Fruit fly (Drosophila melanogaster): ENCODE data around the gene spn-F.

Gene spn-F

dm6 chr3R:31243079-31243668 is 11.8 kb upstream of the spn-F start:
- TF ChIP-seq OdsH (GFP tag; optimal IDR thresholded peaks at IDR 0.05) (no peak), Myc (optimal IDR thresholded peaks at IDR 0.05) (no peak), Hr83 (GFP tag; optimal IDR thresholded peaks at IDR 0.05; ENCODE audit: poor library complexity, severe bottlenecking) (no peak), psq (GFP tag; optimal IDR thresholded peaks at IDR 0.05) (no peak), tai (GFP tag; optimal IDR thresholded peaks at IDR 0.05) (no peak), dmrt93B (GFP tag; optimal IDR thresholded peaks at IDR 0.05) (no peak), CG32264 (GFP tag; optimal IDR thresholded peaks at IDR 0.05) (no peak), h (GFP tag; optimal IDR thresholded peaks at IDR 0.05) (no peak), usp (GFP tag; optimal IDR thresholded peaks at IDR 0.05) (no peak)

dm6 chr3R:31245785-31246184 is 9.1 kb upstream of the spn-F start:
- TF ChIP-seq Dif (GFP tag; optimal IDR thresholded peaks at IDR 0.05; ENCODE audit: partially characterized antibody) (no peak), foxo (GFP tag; optimal IDR thresholded peaks at IDR 0.05) (no peak), pan (optimal IDR thresholded peaks at IDR 0.05) (no peak), sage (GFP tag; optimal IDR thresholded peaks at IDR 0.05) (no peak), sv (GFP tag; optimal IDR thresholded peaks at IDR 0.05) (no peak), br (GFP tag; optimal IDR thresholded peaks at IDR 0.05) (no peak), HLH106 (tag; optimal IDR thresholded peaks at IDR 0.05) (no peak), Mio (GFP tag; optimal IDR thresholded peaks at IDR 0.05) (no peak), Dfd (GFP tag; optimal IDR thresholded peaks at IDR 0.05) (no peak), tai (GFP tag; optimal IDR thresholded peaks at IDR 0.05) (no peak), usp (GFP tag; optimal IDR thresholded peaks at IDR 0.05) (no peak), woc (GFP tag; optimal IDR thresholded peaks at IDR 0.05) (no peak), dmrt93B (GFP tag; optimal IDR thresholded peaks at IDR 0.05) (no peak), jim (GFP tag; optimal IDR thresholded peaks at IDR 0.05) (no peak), dl (GFP tag; optimal IDR thresholded peaks at IDR 0.05; ENCODE audit: insufficient read depth in 1 of 2, partially characterized antibody in 2 of 2) (no peak), Myc (optimal IDR thresholded peaks at IDR 0.05) (no peak), CG32264 (GFP tag; optimal IDR thresholded peaks at IDR 0.05) (no peak), Abd-B (GFP tag; optimal IDR thresholded peaks at IDR 0.05) (no peak), Hr78 (GFP tag; optimal IDR thresholded peaks at IDR 0.05) (no peak), Hnf4 (GFP tag; optimal IDR thresholded peaks at IDR 0.05) (no peak)

- peak; percentile 21 for TF ChIP-seq sv (GFP tag; optimal IDR thresholded peaks at IDR 0.05)
- TF ChIP-seq foxo (GFP tag; optimal IDR thresholded peaks at IDR 0.05) = peak in 1 of 2 experiments; percentile 15
- TF ChIP-seq h (GFP tag; optimal IDR thresholded peaks at IDR 0.05) = peak; percentile 13
- no peak for TF ChIP-seq dmrt93B (GFP tag; optimal IDR thresholded peaks at IDR 0.05)
- peak; percentile 37 for TF ChIP-seq fru (GFP tag; optimal IDR thresholded peaks at IDR 0.05)
- TF ChIP-seq HLH106 (tag; optimal IDR thresholded peaks at IDR 0.05) = peak; percentile 29
Observed at dm6 chr3R:31247281-31247995, 7.5 kb upstream of the spn-F start.

- TF ChIP-seq Dif (GFP tag; optimal IDR thresholded peaks at IDR 0.05; ENCODE audit: partially characterized antibody) (no peak), Vsx2 (GFP tag; optimal IDR thresholded peaks at IDR 0.05; ENCODE audit: partially characterized antibody) (no peak), ey (GFP tag; optimal IDR thresholded peaks at IDR 0.05) (no peak), rgr (GFP tag; optimal IDR thresholded peaks at IDR 0.05) (no peak), woc (GFP tag; optimal IDR thresholded peaks at IDR 0.05) (no peak), fru (GFP tag; optimal IDR thresholded peaks at IDR 0.05) (no peak), jim (GFP tag; optimal IDR thresholded peaks at IDR 0.05) (no peak), OdsH (GFP tag; optimal IDR thresholded peaks at IDR 0.05) (no peak), Hr83 (GFP tag; optimal IDR thresholded peaks at IDR 0.05; ENCODE audit: poor library complexity, severe bottlenecking) (no peak)
Observed at dm6 chr3R:31248245-31248644, 6.7 kb upstream of the spn-F start.

dm6 chr3R:31250426-31251034 is 4.4 kb upstream of the spn-F start:
- TF ChIP-seq pan (optimal IDR thresholded peaks at IDR 0.05) (no peak), psq (GFP tag; optimal IDR thresholded peaks at IDR 0.05) (no peak), jim (GFP tag; optimal IDR thresholded peaks at IDR 0.05) (no peak), fru (GFP tag; optimal IDR thresholded peaks at IDR 0.05) (no peak), Hnf4 (GFP tag; optimal IDR thresholded peaks at IDR 0.05) (no peak)

All from whole organism, wandering third instar larva.